Worm (Caenorhabditis elegans) whole organism, midembryonic: Measurements from ENCODE around the gene dli-1.

Source experiments
- T22C8.4 ChIP-seq: fragments of 200-800 bp; sonication (Bioruptor generic); IDR thresholded peaks from 2 replicates; pipeline ENCODE4 v1.3.6; 2022; ENCODE audit warnings: missing genetic modification characterization, missing compliant biosample characterization
- cog-1 ChIP-seq: sonication (generic microtip); optimal IDR thresholded peaks from 2 replicates; lab custom pipeline; 2016; ENCODE audit warnings: missing genetic modification characterization, missing compliant biosample characterization
- flt-1 ChIP-seq: fragments of 200-800 bp; sonication (Bioruptor generic); IDR thresholded peaks from 2 replicates; pipeline ENCODE4 v1.3.6; 2022; ENCODE audit warnings: missing genetic modification characterization, missing compliant biosample characterization
- klf-2 ChIP-seq: fragments of 200-800 bp; sonication (Bioruptor generic); conservative IDR thresholded peaks from 2 replicates; pipeline ENCODE4 v1.3.6; 2022; ENCODE audit warnings: missing genetic modification reagents, missing genetic modification characterization, missing compliant biosample characterization
- med-1 ChIP-seq: sonication (generic microtip); optimal IDR thresholded peaks from 2 replicates; lab custom pipeline; 2017; ENCODE audit warnings: missing genetic modification characterization, mild to moderate bottlenecking, missing compliant biosample characterization, antibody characterized with exemption, missing genetic modification reagents; ENCODE audit not compliant: insufficient read depth
- ref-1 ChIP-seq: fragments of 200-800 bp; sonication (Bioruptor generic); conservative IDR thresholded peaks from 2 replicates; pipeline ENCODE4 v1.3.6; 2022; ENCODE audit warnings: missing genetic modification reagents, missing genetic modification characterization, missing compliant biosample characterization
- tab-1 ChIP-seq: fragments of 200-800 bp; sonication (Bioruptor generic); IDR thresholded peaks from 2 replicates; pipeline ENCODE4 v1.3.6; 2022; ENCODE audit warnings: missing genetic modification characterization, missing compliant biosample characterization
- ztf-23 ChIP-seq: fragments of 200-800 bp; sonication (Bioruptor generic); IDR thresholded peaks from 2 replicates; pipeline ENCODE4 v1.3.6; 2022; ENCODE audit warnings: missing genetic modification reagents, missing genetic modification characterization, missing compliant biosample characterization
- ztf-29 ChIP-seq: fragments of 200-800 bp; sonication (Bioruptor generic); IDR thresholded peaks from 2 replicates; pipeline ENCODE4 v1.3.6; 2022; ENCODE audit warnings: missing genetic modification reagents, missing genetic modification characterization, missing compliant biosample characterization

The dli-1 gene

ce11 chrIV:13052568-13052967, 46.0 kb downstream of the dli-1 start, which contains the start of gene F49E11.7:
Gene F49E11.7, plus strand, starts transcription at chrIV:13052868.
- TF ChIP-seq ztf-23 = no peak
- TF ChIP-seq ref-1 = no peak
- TF ChIP-seq ztf-29 (GFP tag; lab: Robert Waterston, UW) = no peak
- no peak for TF ChIP-seq cog-1
- no peak for TF ChIP-seq klf-2 (GFP tag; lab: Robert Waterston, UW)
- no peak for TF ChIP-seq flt-1 (GFP tag; lab: Robert Waterston, UW)
- TF ChIP-seq T22C8.4 (GFP tag; lab: Robert Waterston, UW) = no peak

- TF ChIP-seq ztf-23 = no peak
- no peak for TF ChIP-seq tab-1
These were observed 47.5 kb downstream of the dli-1 start, which contains the start of gene scl-11 for ce11 chrIV:13051073-13051472. Gene scl-11, plus strand, starts transcription at chrIV:13051373.

- TF ChIP-seq med-1 = no peak
These were observed 50.4 kb downstream of the dli-1 start, which contains the start of gene scl-10 for ce11 chrIV:13048157-13048556. Gene scl-10, plus strand, starts transcription at chrIV:13048457.
